Worm (Caenorhabditis elegans) whole organism, L4/young adult: ENCODE data around the gene ist-1.

ENCODE experiments used
- W03F9.2 ChIP-seq: fragments of 150-350 bp; optimal IDR thresholded peaks from 2 replicates; lab custom pipeline; 2014; ENCODE audit warnings: missing biosample characterization, missing genetic modification characterization
- dao-5 ChIP-seq: sonication (generic microtip); optimal IDR thresholded peaks from 2 replicates; lab custom pipeline; 2016; ENCODE audit warnings: missing genotype, missing genetic modification characterization, moderate library complexity, missing compliant biosample characterization
- him-1 ChIP-seq: sonication (generic microtip); optimal IDR thresholded peaks from 2 replicates; lab custom pipeline; 2016; ENCODE audit warnings: missing genotype, missing genetic modification reagents, missing genetic modification characterization, missing compliant biosample characterization

Gene ist-1

ce11 chrX:7126348-7126747 is at the start of gene ist-1:
TSS of gene ist-1 (plus strand) at chrX:7126648.
- TF ChIP-seq W03F9.2 (tag; lab: Kevin White, UChicago) (no peak), him-1 (tag; lab: Kevin White, UChicago) (no peak), dao-5 (tag; lab: Kevin White, UChicago) (no peak)

ce11 chrX:7085067-7085466 is 41.4 kb upstream of the ist-1 start, which contains the start of gene Y1B5A.1:
TSS of gene Y1B5A.1 (plus strand) at chrX:7085367.
- no peak for TF ChIP-seq him-1 (tag; lab: Kevin White, UChicago)
- TF ChIP-seq W03F9.2 (tag; lab: Kevin White, UChicago): no peak
- TF ChIP-seq dao-5 (tag; lab: Kevin White, UChicago): no peak

- TF ChIP-seq W03F9.2 (tag; lab: Kevin White, UChicago): no peak
- TF ChIP-seq dao-5 (tag; lab: Kevin White, UChicago): no peak
- TF ChIP-seq him-1 (tag; lab: Kevin White, UChicago): no peak
Measured at ce11 chrX:7085912-7086311, 40.5 kb upstream of the ist-1 start, which contains the start of gene C36B7.4. TSS of gene C36B7.4 (minus strand) at chrX:7086012.

- TF ChIP-seq him-1 (tag; lab: Kevin White, UChicago): no peak
Measured at ce11 chrX:7096349-7096748, 30.1 kb upstream of the ist-1 start, which contains the start of gene C36B7.5. TSS of gene C36B7.5 (minus strand) at chrX:7096449.

ce11 chrX:7099049-7099448 is 27.4 kb upstream of the ist-1 start:
- no peak for TF ChIP-seq dao-5 (tag; lab: Kevin White, UChicago)

- TF ChIP-seq W03F9.2 (tag; lab: Kevin White, UChicago) (no peak), him-1 (tag; lab: Kevin White, UChicago) (no peak), dao-5 (tag; lab: Kevin White, UChicago) (no peak)
Measured at ce11 chrX:7100290-7100689, 26.2 kb upstream of the ist-1 start, which contains the start of gene C36B7.6. TSS of gene C36B7.6 (minus strand) at chrX:7100338.

ce11 chrX:7101477-7101876 is 25.0 kb upstream of the ist-1 start, which contains the start of gene C36B7.3:
TSS of gene C36B7.3 (plus strand) at chrX:7101777.
- no peak for TF ChIP-seq him-1 (tag; lab: Kevin White, UChicago)
- no peak for TF ChIP-seq W03F9.2 (tag; lab: Kevin White, UChicago)
- TF ChIP-seq dao-5 (tag; lab: Kevin White, UChicago): no peak

- no peak for TF ChIP-seq him-1 (tag; lab: Kevin White, UChicago)
- TF ChIP-seq W03F9.2 (tag; lab: Kevin White, UChicago): no peak
- TF ChIP-seq dao-5 (tag; lab: Kevin White, UChicago): no peak
Measured at ce11 chrX:7106103-7106502, 20.3 kb upstream of the ist-1 start, which contains the start of gene C36B7.2. TSS of gene C36B7.2 (plus strand) at chrX:7106403.

ce11 chrX:7112589-7112988 is 13.9 kb upstream of the ist-1 start, which contains the start of gene C36B7.1:
TSS of gene C36B7.1 (plus strand) at chrX:7112889.
- TF ChIP-seq dao-5 (tag; lab: Kevin White, UChicago): no peak
- no peak for TF ChIP-seq him-1 (tag; lab: Kevin White, UChicago)
- no peak for TF ChIP-seq W03F9.2 (tag; lab: Kevin White, UChicago)

- TF ChIP-seq dao-5 (tag; lab: Kevin White, UChicago): no peak
- no peak for TF ChIP-seq him-1 (tag; lab: Kevin White, UChicago)
- TF ChIP-seq W03F9.2 (tag; lab: Kevin White, UChicago): no peak
Measured at ce11 chrX:7116896-7117295, 9.6 kb upstream of the ist-1 start, which contains the start of gene hen-1. TSS of gene hen-1 (minus strand) at chrX:7116996.

ce11 chrX:7122655-7123054 is 3.8 kb upstream of the ist-1 start:
- no peak for TF ChIP-seq W03F9.2 (tag; lab: Kevin White, UChicago)
- TF ChIP-seq dao-5 (tag; lab: Kevin White, UChicago): no peak
- no peak for TF ChIP-seq him-1 (tag; lab: Kevin White, UChicago)

- no peak for TF ChIP-seq dao-5 (tag; lab: Kevin White, UChicago)
- no peak for TF ChIP-seq W03F9.2 (tag; lab: Kevin White, UChicago)
- TF ChIP-seq him-1 (tag; lab: Kevin White, UChicago): no peak
Measured at ce11 chrX:7124044-7124443, 2.4 kb upstream of the ist-1 start.

- TF ChIP-seq W03F9.2 (tag; lab: Kevin White, UChicago) (no peak), him-1 (tag; lab: Kevin White, UChicago) (no peak), dao-5 (tag; lab: Kevin White, UChicago) (no peak)
Measured at ce11 chrX:7125178-7125577, 1.3 kb upstream of the ist-1 start.

ce11 chrX:7128615-7129014 is 2.2 kb downstream of the ist-1 start:
- TF ChIP-seq him-1 (tag; lab: Kevin White, UChicago) (no peak), dao-5 (tag; lab: Kevin White, UChicago) (no peak), W03F9.2 (tag; lab: Kevin White, UChicago) (no peak)
